Fruit fly (Drosophila melanogaster) whole organism, embryonic: ENCODE data around the gene rt.

Source experiments
- Adf1 ChIP-seq: fragments of 200-800 bp; sonication (Bioruptor generic); IDR thresholded peaks from 2 replicates; pipeline ENCODE4 v1.3.6; 2022; ENCODE audit warnings: missing biosample characterization, missing genetic modification characterization
- Bdp1 ChIP-seq: fragments of 200-800 bp; sonication (Bioruptor generic); optimal IDR thresholded peaks from 3 replicates; lab custom pipeline; 2016; ENCODE audit warnings: missing biosample characterization, missing genetic modification characterization
- Bgb ChIP-seq: fragments of 200-800 bp; sonication (Bioruptor generic); IDR thresholded peaks from 2 replicates; pipeline ENCODE4 v1.3.6; 2022; ENCODE audit warnings: missing biosample characterization, missing genetic modification characterization; ENCODE audit not compliant: partially characterized antibody
- CG10209 ChIP-seq: fragments of 200-800 bp; sonication (Bioruptor generic); optimal IDR thresholded peaks from 3 replicates; lab custom pipeline; 2017; ENCODE audit warnings: missing biosample characterization, mild to moderate bottlenecking, missing genetic modification characterization, missing genetic modification reagents
- CG10274 ChIP-seq: fragments of 200-800 bp; sonication (Bioruptor generic); optimal IDR thresholded peaks from 3 replicates; lab custom pipeline; 2017; ENCODE audit warnings: missing biosample characterization, mild to moderate bottlenecking, missing genetic modification characterization
- CG10959 ChIP-seq: fragments of 200-800 bp; sonication (Bioruptor generic); IDR thresholded peaks from 2 replicates; pipeline ENCODE4 v1.3.6; 2022; ENCODE audit warnings: missing biosample characterization, missing genetic modification characterization
- CG11456 ChIP-seq: fragments of 200-800 bp; sonication (Bioruptor generic); IDR thresholded peaks from 3 replicates; pipeline ENCODE4 v1.3.6; 2022; ENCODE audit warnings: missing biosample characterization, missing genetic modification characterization
- CG11504 ChIP-seq: fragments of 200-800 bp; sonication (Bioruptor generic); optimal IDR thresholded peaks from 3 replicates; lab custom pipeline; 2019; ENCODE audit warnings: missing biosample characterization, mild to moderate bottlenecking, missing genetic modification characterization, moderate library complexity
- CG13123 ChIP-seq: fragments of 200-800 bp; sonication (Bioruptor generic); optimal IDR thresholded peaks from 2 replicates; lab custom pipeline; 2016; ENCODE audit warnings: missing biosample characterization, missing genetic modification characterization
- CG15011 ChIP-seq: fragments of 200-800 bp; sonication (Bioruptor generic); optimal IDR thresholded peaks from 3 replicates; lab custom pipeline; 2018; ENCODE audit warnings: missing biosample characterization, mild to moderate bottlenecking, missing genetic modification characterization
- CG16815 ChIP-seq: fragments of 200-800 bp; sonication (Bioruptor generic); optimal IDR thresholded peaks from 3 replicates; lab custom pipeline; 2017; ENCODE audit warnings: missing biosample characterization, mild to moderate bottlenecking, missing genetic modification characterization
- CG18619 ChIP-seq: fragments of 200-800 bp; sonication (Bioruptor generic); optimal IDR thresholded peaks from 3 replicates; lab custom pipeline; 2017; ENCODE audit warnings: missing biosample characterization, mild to moderate bottlenecking, missing genetic modification characterization
- CG2199 ChIP-seq: fragments of 200-800 bp; sonication (Bioruptor generic); IDR thresholded peaks from 3 replicates; pipeline ENCODE4 v1.3.6; 2022; ENCODE audit warnings: missing biosample characterization, missing genetic modification characterization
- CG31365 ChIP-seq: fragments of 200-800 bp; sonication (Bioruptor generic); optimal IDR thresholded peaks from 2 replicates; lab custom pipeline; 2018; ENCODE audit warnings: missing biosample characterization, mild to moderate bottlenecking, missing genetic modification characterization
- CG32772 ChIP-seq: fragments of 200-800 bp; sonication (Bioruptor generic); IDR thresholded peaks from 2 replicates; pipeline ENCODE4 v1.3.6; 2022; ENCODE audit warnings: missing biosample characterization, missing genetic modification characterization
- CG33213 ChIP-seq: fragments of 200-800 bp; sonication (Bioruptor generic); optimal IDR thresholded peaks from 3 replicates; lab custom pipeline; 2016; ENCODE audit warnings: missing biosample characterization, missing genetic modification characterization
- CG3847 ChIP-seq: fragments of 200-800 bp; sonication (Bioruptor generic); IDR thresholded peaks from 2 replicates; pipeline ENCODE4 v1.3.6; 2022; ENCODE audit warnings: missing biosample characterization, missing genetic modification characterization
- CG4424 ChIP-seq: fragments of 200-800 bp; sonication (Bioruptor generic); optimal IDR thresholded peaks from 3 replicates; lab custom pipeline; 2016; ENCODE audit warnings: missing biosample characterization, missing genetic modification characterization
- CG6254 ChIP-seq: fragments of 200-800 bp; sonication (Bioruptor generic); optimal IDR thresholded peaks from 3 replicates; lab custom pipeline; 2017; ENCODE audit warnings: mild to moderate bottlenecking, missing biosample characterization, missing genetic modification reagents, missing genetic modification characterization
- CG7963 ChIP-seq: fragments of 200-800 bp; sonication (Bioruptor generic); IDR thresholded peaks from 3 replicates; pipeline ENCODE4 v1.3.6; 2022; ENCODE audit warnings: missing biosample characterization, missing genetic modification characterization; ENCODE audit not compliant: partially characterized antibody
- CG9609 ChIP-seq: fragments of 200-800 bp; sonication (Bioruptor generic); optimal IDR thresholded peaks from 3 replicates; lab custom pipeline; 2016; ENCODE audit warnings: missing biosample characterization, missing genetic modification characterization
- CG9817 ChIP-seq: fragments of 200-800 bp; sonication (Bioruptor generic); optimal IDR thresholded peaks from 2 replicates; lab custom pipeline; 2018; ENCODE audit warnings: missing biosample characterization, mild to moderate bottlenecking, missing genetic modification characterization, moderate library complexity
- Gug ChIP-seq: fragments of 200-800 bp; sonication (Bioruptor generic); IDR thresholded peaks from 4 replicates; pipeline ENCODE4 v1.3.6; 2022; ENCODE audit warnings: missing biosample characterization, missing genetic modification characterization
- HLH3B ChIP-seq: fragments of 200-800 bp; sonication (Bioruptor generic); IDR thresholded peaks from 2 replicates; pipeline ENCODE4 v1.3.6; 2022; ENCODE audit warnings: missing biosample characterization, missing genetic modification characterization
- Hr39 ChIP-seq: fragments of >200 bp; optimal IDR thresholded peaks from 2 replicates; lab custom pipeline; 2017
- Hsf ChIP-seq: fragments of 200-800 bp; sonication (Bioruptor generic); optimal IDR thresholded peaks from 3 replicates; lab custom pipeline; 2016; ENCODE audit warnings: missing biosample characterization, missing genetic modification characterization
- Meics ChIP-seq: fragments of 200-800 bp; sonication (Bioruptor generic); optimal IDR thresholded peaks from 2 replicates; lab custom pipeline; 2017; ENCODE audit warnings: missing biosample characterization, mild to moderate bottlenecking, missing genetic modification characterization
- NC2β ChIP-seq: fragments of 200-800 bp; sonication (Bioruptor generic); optimal IDR thresholded peaks from 2 replicates; lab custom pipeline; 2016; ENCODE audit warnings: missing biosample characterization, missing genetic modification characterization
- Sry-β ChIP-seq: fragments of 200-800 bp; sonication (Bioruptor generic); optimal IDR thresholded peaks from 2 replicates; lab custom pipeline; 2018; ENCODE audit warnings: missing biosample characterization, mild to moderate bottlenecking, missing genetic modification characterization, moderate library complexity
- Xrp1 ChIP-seq: fragments of 200-800 bp; sonication (Bioruptor generic); IDR thresholded peaks from 2 replicates; pipeline ENCODE4 v1.3.6; 2022; ENCODE audit warnings: missing biosample characterization, missing genetic modification characterization
- az2 ChIP-seq: fragments of 200-800 bp; sonication (Bioruptor generic); optimal IDR thresholded peaks from 3 replicates; lab custom pipeline; 2016; ENCODE audit warnings: missing biosample characterization, missing genetic modification characterization
- cwo ChIP-seq: fragments of 200-800 bp; sonication (Bioruptor generic); optimal IDR thresholded peaks from 3 replicates; lab custom pipeline; 2017; ENCODE audit warnings: missing biosample characterization, missing genetic modification characterization, mild to moderate bottlenecking, moderate library complexity, missing genetic modification reagents
- emc ChIP-seq: fragments of 200-800 bp; sonication (Bioruptor generic); optimal IDR thresholded peaks from 2 replicates; lab custom pipeline; 2016; ENCODE audit warnings: missing biosample characterization, missing genetic modification characterization
- ewg ChIP-seq: fragments of 200-800 bp; sonication (Bioruptor generic); optimal IDR thresholded peaks from 3 replicates; lab custom pipeline; 2017; ENCODE audit warnings: mild to moderate bottlenecking, missing biosample characterization, missing genetic modification reagents, missing genetic modification characterization
- fu2 ChIP-seq: fragments of 200-800 bp; sonication (Bioruptor generic); optimal IDR thresholded peaks from 2 replicates; lab custom pipeline; 2016; ENCODE audit warnings: missing biosample characterization, missing genetic modification characterization
- gcm2 ChIP-seq: fragments of 200-800 bp; sonication (Bioruptor generic); optimal IDR thresholded peaks from 2 replicates; lab custom pipeline; 2016; ENCODE audit warnings: missing biosample characterization, missing genetic modification characterization
- ken ChIP-seq: fragments of 200-800 bp; sonication (Bioruptor generic); IDR thresholded peaks from 3 replicates; pipeline ENCODE4 v1.3.6; 2022; ENCODE audit warnings: missing biosample characterization, missing genetic modification characterization
- lilli ChIP-seq: fragments of 200-800 bp; sonication (Bioruptor generic); optimal IDR thresholded peaks from 3 replicates; lab custom pipeline; 2016; ENCODE audit warnings: missing biosample characterization, missing genetic modification characterization
- nmo ChIP-seq: fragments of 200-800 bp; sonication (Bioruptor generic); optimal IDR thresholded peaks from 2 replicates; lab custom pipeline; 2018; ENCODE audit warnings: missing biosample characterization, mild to moderate bottlenecking, missing genetic modification characterization, moderate library complexity
- pnt ChIP-seq: fragments of 200-800 bp; sonication (Bioruptor generic); optimal IDR thresholded peaks from 3 replicates; lab custom pipeline; 2016; ENCODE audit warnings: missing biosample characterization, missing genetic modification characterization
- vvl ChIP-seq: fragments of 200-800 bp; sonication (Bioruptor generic); IDR thresholded peaks from 2 replicates; pipeline ENCODE4 v1.3.6; 2022; ENCODE audit warnings: missing biosample characterization, missing genetic modification characterization
- zen2 ChIP-seq: fragments of 200-800 bp; sonication (Bioruptor generic); IDR thresholded peaks from 3 replicates; pipeline ENCODE4 v1.3.6; 2022; ENCODE audit warnings: missing biosample characterization, missing genetic modification characterization; ENCODE audit not compliant: partially characterized antibody

rt gene

DNA sequence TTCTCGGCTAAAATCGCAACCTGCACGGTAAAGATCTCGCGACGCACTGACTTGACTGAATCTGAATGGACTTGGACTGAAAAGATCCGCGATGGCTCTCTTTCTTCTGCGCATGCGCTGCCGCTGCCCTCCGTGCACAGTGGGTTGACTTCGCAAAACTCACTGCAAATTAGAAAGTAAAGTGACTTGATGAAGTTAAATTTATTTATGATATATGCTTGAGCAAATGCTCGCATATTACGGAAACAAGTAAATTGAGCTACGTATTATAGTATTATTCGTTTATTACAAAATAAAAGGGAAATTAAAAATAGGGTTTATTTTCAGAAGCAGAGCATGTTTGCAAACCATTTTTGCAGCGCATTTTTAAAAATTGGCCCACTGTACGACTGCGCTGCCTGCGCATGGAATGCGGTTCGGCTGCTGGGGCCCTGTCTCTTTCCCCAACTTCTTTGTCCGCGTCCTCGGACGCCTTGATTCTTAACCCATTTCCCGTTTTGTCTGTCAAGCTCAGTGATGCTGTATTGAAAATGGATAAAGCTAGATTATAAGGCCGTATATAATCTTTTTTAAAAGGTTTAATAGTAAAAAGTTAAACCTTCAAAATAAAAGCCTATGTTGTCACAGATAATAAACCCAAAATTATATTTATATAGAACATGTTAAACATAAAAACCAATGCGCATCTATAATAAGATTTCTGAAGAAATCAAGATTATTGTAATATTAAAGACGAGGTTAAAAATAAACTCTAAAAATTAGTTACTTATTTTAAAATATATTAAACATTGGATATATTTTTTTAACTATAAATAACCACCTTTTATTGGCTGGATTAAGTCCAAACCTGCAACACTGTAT, at the start of gene rt (continued):
- peak; percentile 72 for TF ChIP-seq ewg (GFP tag; lab: Kevin White, UChicago)
- no peak for TF ChIP-seq CG13123 (GFP tag; lab: Kevin White, UChicago)
- no peak for TF ChIP-seq Gug (GFP tag; lab: Robert Waterston, UW)
- peak; percentile 43; the same call in 1 of the 2 replicates for TF ChIP-seq HLH3B (GFP tag; lab: Robert Waterston, UW)
- peak; percentile 35 for TF ChIP-seq az2
- TF ChIP-seq Bdp1 (GFP tag; lab: Kevin White, UChicago) = no peak
- peak; percentile 6 for TF ChIP-seq CG9817 (tag; lab: Kevin White, UChicago)
- peak; percentile 36; the same call in 1 of the 2 replicates for TF ChIP-seq CG3847
- peak; percentile 85 for TF ChIP-seq Sry-β (GFP tag; lab: Kevin White, UChicago)
- TF ChIP-seq CG4424 (GFP tag; lab: Kevin White, UChicago) = peak; percentile 66
- no peak for TF ChIP-seq CG31365 (tag; lab: Kevin White, UChicago)
- TF ChIP-seq Bgb (GFP tag; lab: Robert Waterston, UW) = no peak
- TF ChIP-seq Meics = peak; percentile 29
- no peak for TF ChIP-seq vvl (GFP tag; lab: Robert Waterston, UW)
- peak; percentile 12 for TF ChIP-seq gcm2
- no peak for TF ChIP-seq CG11456 (GFP tag; lab: Robert Waterston, UW)
- TF ChIP-seq ken (GFP tag; lab: Robert Waterston, UW) = peak; percentile 44; the same call in 1 of the 3 replicates
- no peak for TF ChIP-seq zen2
- TF ChIP-seq CG2199 (GFP tag; lab: Robert Waterston, UW) = 0 out of 3 replicates have a peak, but pooled peaks have one; percentile 67
- TF ChIP-seq CG10274 (GFP tag; lab: Kevin White, UChicago) = peak; percentile 3
- peak; percentile 33 for TF ChIP-seq CG18619 (GFP tag; lab: Kevin White, UChicago)
- TF ChIP-seq CG10959 (GFP tag; lab: Robert Waterston, UW) = 0 out of 2 replicates have a peak, but pooled peaks have one; percentile 33
- peak; percentile 27 for TF ChIP-seq CG15011 (GFP tag; lab: Kevin White, UChicago)
- no peak for TF ChIP-seq CG9609 (GFP tag; lab: Kevin White, UChicago)
- no peak for TF ChIP-seq emc (GFP tag; lab: Kevin White, UChicago)
- TF ChIP-seq CG6254 (GFP tag; lab: Kevin White, UChicago) = peak; percentile 22
- TF ChIP-seq CG10209 (GFP tag; lab: Kevin White, UChicago) = peak; percentile 18
- peak; percentile 69 for TF ChIP-seq nmo (GFP tag; lab: Kevin White, UChicago)
- TF ChIP-seq CG16815 (GFP tag; lab: Kevin White, UChicago) = peak; percentile 56
- peak; percentile 63 for TF ChIP-seq Hsf (GFP tag; lab: Kevin White, UChicago)
- TF ChIP-seq CG33213 (GFP tag; lab: Kevin White, UChicago) = peak; percentile 4
- TF ChIP-seq Xrp1 (GFP tag; lab: Robert Waterston, UW) = peak; percentile 75
- TF ChIP-seq fu2 (GFP tag; lab: Kevin White, UChicago) = no peak
- peak; percentile 38 for TF ChIP-seq NC2β (GFP tag; lab: Kevin White, UChicago)
- 0 out of 2 replicates have a peak, but pooled peaks have one; percentile 20 for TF ChIP-seq Adf1 (GFP tag; lab: Robert Waterston, UW)
- TF ChIP-seq CG7963 (GFP tag; lab: Robert Waterston, UW) = no peak
- peak; percentile 66 for TF ChIP-seq CG11504 (tag; lab: Kevin White, UChicago)
- TF ChIP-seq Hr39 (lab: Kevin White, UChicago) = no peak
- no peak for TF ChIP-seq pnt (GFP tag; lab: Kevin White, UChicago)
- 0 out of 2 replicates have a peak, but pooled peaks have one; percentile 27 for TF ChIP-seq CG32772 (GFP tag; lab: Robert Waterston, UW)
- peak; percentile 1 for TF ChIP-seq cwo
- TF ChIP-seq lilli = peak; percentile 47
